Fruit fly (Drosophila melanogaster): Measurements from ENCODE around the gene Hmgcl.

Hmgcl gene

dm6 chr2L:6971597-6972036 is 11.4 kb downstream of the Hmgcl start, which contains the start of gene snRNP-U1-70K (continued):
- no peak for TF ChIP-seq lab (GFP tag; optimal IDR thresholded peaks at IDR 0.05)
- peak; percentile 6 for TF ChIP-seq nmo (GFP tag; optimal IDR thresholded peaks at IDR 0.05)
- TF ChIP-seq gce (GFP tag; IDR thresholded peaks at IDR 0.05), result no peak
- TF ChIP-seq Kr (GFP tag; optimal IDR thresholded peaks at IDR 0.05), result no peak
- TF ChIP-seq CG17829 (tag; optimal IDR thresholded peaks at IDR 0.05), result peak; percentile 53
- TF ChIP-seq Dip2 (GFP tag; IDR thresholded peaks at IDR 0.05), result no peak
- TF ChIP-seq Opbp (GFP tag; IDR thresholded peaks at IDR 0.05; ENCODE audit: partially characterized antibody), result peak; percentile 20; the same call in 2 of the 3 replicates
- no peak for TF ChIP-seq Dad (GFP tag; optimal IDR thresholded peaks at IDR 0.05)
- no peak for TF ChIP-seq Fer2 (tag; optimal IDR thresholded peaks at IDR 0.05)
- TF ChIP-seq caup (GFP tag; optimal IDR thresholded peaks at IDR 0.05; ENCODE audit: severe bottlenecking), result no peak
- peak; percentile 7 for TF ChIP-seq Ets65A (GFP tag)
- peak; percentile 64 for TF ChIP-seq CG12659 (GFP tag; optimal IDR thresholded peaks at IDR 0.05)
- no peak for TF ChIP-seq CG15269 (tag; optimal IDR thresholded peaks at IDR 0.05)
- TF ChIP-seq lov (optimal IDR thresholded peaks at IDR 0.05), result no peak
- no peak for TF ChIP-seq lov (GFP tag; IDR thresholded peaks at IDR 0.05)
- TF ChIP-seq CG3995 (GFP tag; optimal IDR thresholded peaks at IDR 0.05), result peak; percentile 66
- no peak for TF ChIP-seq toy (GFP tag; IDR thresholded peaks at IDR 0.05)
- TF ChIP-seq CG14710 (tag; optimal IDR thresholded peaks at IDR 0.05), result peak; percentile 99
- TF ChIP-seq Doc3 (GFP tag; IDR thresholded peaks at IDR 0.05; ENCODE audit: partially characterized antibody), result no peak
- no peak for TF ChIP-seq CG17568 (GFP tag; optimal IDR thresholded peaks at IDR 0.05)
- no peak for TF ChIP-seq Asciz (GFP tag; optimal IDR thresholded peaks at IDR 0.05)
- TF ChIP-seq bigmax (GFP tag; optimal IDR thresholded peaks at IDR 0.05), result peak; percentile 98
- no peak for TF ChIP-seq tap (tag; optimal IDR thresholded peaks at IDR 0.05)
- TF ChIP-seq CG18476 (GFP tag; optimal IDR thresholded peaks at IDR 0.05), result no peak
- no peak for TF ChIP-seq tio (GFP tag; optimal IDR thresholded peaks at IDR 0.05)
- TF ChIP-seq BtbVII (GFP tag; optimal IDR thresholded peaks at IDR 0.05), result no peak
- no peak for TF ChIP-seq vnd (GFP tag; IDR thresholded peaks at IDR 0.05; ENCODE audit: partially characterized antibody)
- TF ChIP-seq esg (GFP tag; conservative IDR thresholded peaks at IDR 0.05), result no peak
- peak; percentile 87 for TF ChIP-seq nerfin-1 (tag; optimal IDR thresholded peaks at IDR 0.05)
- no peak for TF ChIP-seq dan (GFP tag; IDR thresholded peaks at IDR 0.05)
- TF ChIP-seq CG34224 (GFP tag; IDR thresholded peaks at IDR 0.05; ENCODE audit: partially characterized antibody), result no peak; the same call in 2 of the 3 replicates
- TF ChIP-seq fd3F (GFP tag; optimal IDR thresholded peaks at IDR 0.05), result no peak
- no peak for TF ChIP-seq CG4854 (GFP tag; optimal IDR thresholded peaks at IDR 0.05)
- TF ChIP-seq CG6654 (GFP tag; optimal IDR thresholded peaks at IDR 0.05), result no peak
- peak; percentile 44 for TF ChIP-seq CG9932 (GFP tag; IDR thresholded peaks at IDR 0.05)
- no peak for TF ChIP-seq CG10959 (GFP tag; IDR thresholded peaks at IDR 0.05)
- no peak for TF ChIP-seq Scr (GFP tag; IDR thresholded peaks at IDR 0.05; ENCODE audit: partially characterized antibody)
- TF ChIP-seq CG33213 (GFP tag; optimal IDR thresholded peaks at IDR 0.05), result peak; percentile 40
- peak; percentile 43; the same call in 1 of the 3 replicates for TF ChIP-seq CG34422 (GFP tag; IDR thresholded peaks at IDR 0.05)
- peak; percentile 62 for TF ChIP-seq CG10267 (tag; optimal IDR thresholded peaks at IDR 0.05)
- TF ChIP-seq Hmx (GFP tag; optimal IDR thresholded peaks at IDR 0.05), result no peak
- TF ChIP-seq Deaf1 (tag; optimal IDR thresholded peaks at IDR 0.05), result no peak
- TF ChIP-seq Dref (GFP tag; IDR thresholded peaks at IDR 0.05), result peak; percentile 40
- TF ChIP-seq CrebB (tag; optimal IDR thresholded peaks at IDR 0.05), result no peak
- no peak for TF ChIP-seq CG3163 (GFP tag; optimal IDR thresholded peaks at IDR 0.05)
- peak; percentile 97 for TF ChIP-seq pzg (GFP tag; optimal IDR thresholded peaks at IDR 0.05)
- 0 out of 2 replicates have a peak, but pooled peaks have one; percentile 13 for TF ChIP-seq CG11085 (GFP tag; IDR thresholded peaks at IDR 0.05)
- no peak; the same call in 1 of the 2 replicates for TF ChIP-seq chm (GFP tag; IDR thresholded peaks at IDR 0.05)
- TF ChIP-seq MTF-1 (GFP tag; optimal IDR thresholded peaks at IDR 0.05; ENCODE audit: borderline replicate concordance), result no peak
- no peak for TF ChIP-seq dati (GFP tag; IDR thresholded peaks at IDR 0.05)
